Fruit fly (Drosophila melanogaster) whole organism: ENCODE results near the gene Gnpnat.

Experiments used
- CG8478 ChIP-seq: fragments of >200 bp; optimal IDR thresholded peaks from 2 replicates; lab custom pipeline; 2018; ENCODE audit warnings: inconsistent platforms
- EcR ChIP-seq, 2 experiments: fragments of >200 bp; optimal IDR thresholded peaks; 2 replicates each; lab custom pipeline; 2017; ENCODE audit warnings: missing biosample characterization in 2 of 2, missing genetic modification characterization in 2 of 2, missing genetic modification reagents in 2 of 2
- psq ChIP-seq: fragments of >200 bp; optimal IDR thresholded peaks from 2 replicates; lab custom pipeline; 2017
- usp ChIP-seq: fragments of >200 bp; optimal IDR thresholded peaks from 2 replicates; lab custom pipeline; 2017; ENCODE audit warnings: missing biosample characterization, missing genetic modification characterization, mixed read lengths

DNA sequence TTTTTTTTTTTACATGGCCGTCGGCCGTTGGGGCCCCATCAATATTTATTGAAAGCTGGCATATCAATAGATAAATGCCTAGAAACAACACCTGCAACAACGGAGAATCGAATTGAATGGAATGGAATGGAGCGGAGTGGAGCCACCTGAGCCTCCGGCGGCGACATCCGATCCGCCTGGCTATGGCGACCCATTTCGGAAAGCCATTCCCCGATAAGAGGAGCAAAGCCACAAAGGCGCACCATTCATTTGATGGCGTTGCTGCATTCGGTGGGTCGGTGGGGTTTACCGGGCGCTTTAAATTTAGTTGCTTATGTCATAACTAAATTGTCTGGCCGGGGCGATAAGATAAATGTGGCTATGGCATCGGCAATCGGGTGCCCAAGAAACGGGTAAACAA lies 43.8 kb downstream of the Gnpnat start:
- TF ChIP-seq usp (GFP tag; lab: Kevin White, UChicago) = no peak
- TF ChIP-seq CG8478 (lab: Kevin White, UChicago) = no peak
- no peak for TF ChIP-seq psq (lab: Kevin White, UChicago)
- TF ChIP-seq EcR (GFP tag; optimal IDR thresholded peaks at IDR 0.05; lab: Kevin White, UChicago) = no peak
